Worm (Caenorhabditis elegans) whole organism, L1 larva: Measurements from ENCODE around the gene par-5.
"Not testable (repeated sequence)": the region's sequence is repeated elsewhere in the genome, so short reads cannot be mapped to it uniquely, and the experiment has no call there.

Source experiments
- C16A3.4 ChIP-seq: fragments of 150-350 bp; optimal IDR thresholded peaks from 2 replicates; lab custom pipeline; 2014; ENCODE audit warnings: missing biosample characterization, missing genetic modification characterization
- C34B4.2 ChIP-seq: sonication (generic microtip); optimal IDR thresholded peaks from 2 replicates; lab custom pipeline; 2017; ENCODE audit warnings: mild to moderate bottlenecking, missing genetic modification characterization, missing compliant biosample characterization
- F16B12.6 ChIP-seq: fragments of 150-350 bp; optimal IDR thresholded peaks from 2 replicates; lab custom pipeline; 2014; ENCODE audit warnings: missing biosample characterization, missing genetic modification characterization
- aha-1 ChIP-seq: fragments of 150-350 bp; optimal IDR thresholded peaks from 2 replicates; lab custom pipeline; 2014; ENCODE audit warnings: missing biosample characterization, missing genetic modification characterization
- aly-2 ChIP-seq: fragments of 150-350 bp; optimal IDR thresholded peaks from 2 replicates; lab custom pipeline; 2014; ENCODE audit warnings: missing biosample characterization, missing genetic modification characterization
- ama-1 ChIP-seq: fragments of 150-350 bp; optimal IDR thresholded peaks from 2 replicates; lab custom pipeline; 2014
- ceh-63 ChIP-seq: fragments of 200-800 bp; sonication (Bioruptor generic); optimal IDR thresholded peaks from 2 replicates; lab custom pipeline; 2018; ENCODE audit warnings: mild to moderate bottlenecking, missing genetic modification characterization, missing compliant biosample characterization
- ceh-8 ChIP-seq: fragments of 200-800 bp; sonication (Bioruptor generic); optimal IDR thresholded peaks from 2 replicates; lab custom pipeline; 2018; ENCODE audit warnings: mild to moderate bottlenecking, missing genetic modification characterization, moderate library complexity, missing compliant biosample characterization
- ceh-82 ChIP-seq, 3 experiments: fragments of 150-350 bp in 1 of 3; sonication (generic microtip) in 2 of 3; optimal IDR thresholded peaks; 2 replicates each; lab custom pipeline; 2014 to 2017; ENCODE audit warnings: missing biosample characterization in 3 of 3, missing genetic modification characterization in 3 of 3
- ceh-88 ChIP-seq: fragments of 200-800 bp; sonication (Bioruptor generic); IDR thresholded peaks from 2 replicates; pipeline ENCODE4 v1.3.6; 2022; ENCODE audit warnings: missing genetic modification characterization, missing compliant biosample characterization
- efl-1 ChIP-seq, 4 experiments: fragments of 150-350 bp; optimal IDR thresholded peaks in 3 of 4; peaks in 1 of 4; 1 replicate in 1 of 4; 2 replicates in 3 of 4; lab custom pipeline; 2014; ENCODE audit warnings: missing biosample characterization in 2 of 4, missing genetic modification characterization in 2 of 4, missing genetic modification reagents in 2 of 4
- egl-13 ChIP-seq: sonication (generic microtip); optimal IDR thresholded peaks from 2 replicates; lab custom pipeline; 2016; ENCODE audit warnings: missing genotype, missing genetic modification reagents, missing genetic modification characterization, missing compliant biosample characterization
- elt-3 ChIP-seq, 6 experiments: fragments of 150-350 bp in 1 of 6; sonication (generic microtip); optimal IDR thresholded peaks; 2 replicates each; lab custom pipeline; 2017 to 2018; ENCODE audit warnings: missing biosample characterization in 6 of 6, missing genetic modification characterization in 6 of 6, inconsistent platforms in 1 of 6
- ets-5 ChIP-seq: fragments of 200-800 bp; sonication (Bioruptor generic); IDR thresholded peaks from 2 replicates; pipeline ENCODE4 v1.3.6; 2022; ENCODE audit warnings: missing genetic modification characterization, missing compliant biosample characterization
- fkh-10 ChIP-seq: sonication (generic microtip); optimal IDR thresholded peaks from 2 replicates; lab custom pipeline; 2017; ENCODE audit warnings: missing biosample characterization, missing genetic modification reagents, missing genetic modification characterization
- fkh-8 ChIP-seq: sonication (generic microtip); optimal IDR thresholded peaks from 2 replicates; lab custom pipeline; 2016; ENCODE audit warnings: mild to moderate bottlenecking, missing genetic modification characterization, missing compliant biosample characterization
- grh-1 ChIP-seq: fragments of 200-800 bp; sonication (Bioruptor generic); IDR thresholded peaks from 2 replicates; pipeline ENCODE4 v1.3.6; 2022; ENCODE audit warnings: missing genetic modification reagents, missing genetic modification characterization, missing compliant biosample characterization
- isw-1 ChIP-seq: fragments of 200-800 bp; sonication (Bioruptor generic); IDR thresholded peaks from 2 replicates; pipeline ENCODE4 v1.3.6; 2022; ENCODE audit warnings: missing genetic modification characterization, missing compliant biosample characterization
- lin-13 ChIP-seq: fragments of 150-350 bp; optimal IDR thresholded peaks from 2 replicates; lab custom pipeline; 2014; ENCODE audit warnings: missing biosample characterization, missing genetic modification reagents, missing genetic modification characterization
- lin-14 ChIP-seq: fragments of 200-800 bp; sonication (Bioruptor generic); optimal IDR thresholded peaks from 2 replicates; lab custom pipeline; 2018; ENCODE audit warnings: mild to moderate bottlenecking, missing genetic modification characterization, moderate library complexity, missing compliant biosample characterization
- lin-15B ChIP-seq: fragments of 150-350 bp; sonication (generic microtip); optimal IDR thresholded peaks from 3 replicates; lab custom pipeline; 2014; ENCODE audit warnings: missing biosample characterization, missing genetic modification characterization
- lin-39 ChIP-seq: fragments of 150-350 bp; optimal IDR thresholded peaks from 2 replicates; lab custom pipeline; 2014; ENCODE audit warnings: missing biosample characterization, missing genetic modification reagents, missing genetic modification characterization
- lir-3 ChIP-seq: sonication (generic microtip); optimal IDR thresholded peaks from 2 replicates; lab custom pipeline; 2016; ENCODE audit warnings: mild to moderate bottlenecking, missing genetic modification characterization, moderate library complexity, missing compliant biosample characterization; ENCODE audit not compliant: poor library complexity
- mdl-1 ChIP-seq, 2 experiments: fragments of 150-350 bp; optimal IDR thresholded peaks; 2 replicates each; lab custom pipeline; 2014 to 2017; ENCODE audit warnings: missing biosample characterization in 2 of 2, missing genetic modification characterization in 2 of 2, inconsistent platforms in 1 of 2
- mef-2 ChIP-seq: fragments of 150-350 bp; optimal IDR thresholded peaks from 2 replicates; lab custom pipeline; 2014; ENCODE audit warnings: missing biosample characterization, missing genetic modification characterization
- mep-1 ChIP-seq: fragments of 150-350 bp; optimal IDR thresholded peaks from 2 replicates; lab custom pipeline; 2014; ENCODE audit warnings: missing biosample characterization, missing genetic modification characterization
- nhr-11 ChIP-seq: fragments of 150-350 bp; optimal IDR thresholded peaks from 2 replicates; lab custom pipeline; 2014; ENCODE audit warnings: missing biosample characterization, missing genetic modification characterization
- nhr-12 ChIP-seq: sonication (generic microtip); optimal IDR thresholded peaks from 2 replicates; lab custom pipeline; 2017; ENCODE audit warnings: missing biosample characterization, missing genetic modification characterization
- nhr-28 ChIP-seq: fragments of 150-350 bp; optimal IDR thresholded peaks from 2 replicates; lab custom pipeline; 2014; ENCODE audit warnings: missing biosample characterization, missing genetic modification characterization
- nhr-47 ChIP-seq: sonication (generic microtip); optimal IDR thresholded peaks from 2 replicates; lab custom pipeline; 2016; ENCODE audit warnings: mild to moderate bottlenecking, missing genetic modification characterization, moderate library complexity, missing compliant biosample characterization
- nhr-76 ChIP-seq: sonication (generic microtip); optimal IDR thresholded peaks from 2 replicates; lab custom pipeline; 2017; ENCODE audit warnings: missing biosample characterization, missing genetic modification characterization
- nhr-77 ChIP-seq: fragments of 150-350 bp; optimal IDR thresholded peaks from 2 replicates; lab custom pipeline; 2014; ENCODE audit warnings: missing biosample characterization, missing genetic modification characterization
- nhr-85 ChIP-seq: sonication (generic microtip); peaks from one replicate; lab custom pipeline; 2016; ENCODE audit warnings: missing genetic modification characterization, inconsistent platforms, missing compliant biosample characterization
- nhr-90 ChIP-seq: sonication (generic microtip); optimal IDR thresholded peaks from 2 replicates; lab custom pipeline; 2016; ENCODE audit warnings: mild to moderate bottlenecking, missing genetic modification characterization, missing compliant biosample characterization; ENCODE audit not compliant: poor library complexity
- pag-3 ChIP-seq: sonication (generic microtip); optimal IDR thresholded peaks from 2 replicates; lab custom pipeline; 2017; ENCODE audit warnings: missing genetic modification characterization, mild to moderate bottlenecking, missing compliant biosample characterization, antibody characterized with exemption, borderline replicate concordance; ENCODE audit not compliant: insufficient read depth
- pax-3 ChIP-seq: fragments of 200-800 bp; sonication (Bioruptor generic); optimal IDR thresholded peaks from 2 replicates; lab custom pipeline; 2018; ENCODE audit warnings: mild to moderate bottlenecking, missing genetic modification characterization, moderate library complexity, missing compliant biosample characterization
- skn-1 ChIP-seq: fragments of 150-350 bp; optimal IDR thresholded peaks from 2 replicates; lab custom pipeline; 2014; ENCODE audit warnings: missing biosample characterization, missing genetic modification characterization
- sptf-1 ChIP-seq: fragments of 150-350 bp; optimal IDR thresholded peaks from 2 replicates; lab custom pipeline; 2014; ENCODE audit warnings: missing biosample characterization, missing genetic modification characterization
- sup-37 ChIP-seq: fragments of 200-800 bp; sonication (Bioruptor generic); optimal IDR thresholded peaks from 2 replicates; lab custom pipeline; 2018; ENCODE audit warnings: mild to moderate bottlenecking, missing genetic modification characterization, missing compliant biosample characterization
- swsn-7 ChIP-seq: sonication (generic microtip); optimal IDR thresholded peaks from 2 replicates; lab custom pipeline; 2016; ENCODE audit warnings: missing genetic modification characterization, missing compliant biosample characterization
- tbx-2 ChIP-seq: sonication (generic microtip); optimal IDR thresholded peaks from 2 replicates; lab custom pipeline; 2016; ENCODE audit warnings: missing genetic modification characterization, missing compliant biosample characterization
- unc-30 ChIP-seq: sonication (generic microtip); optimal IDR thresholded peaks from 2 replicates; lab custom pipeline; 2017; ENCODE audit warnings: missing biosample characterization, missing genetic modification characterization
- unc-62 ChIP-seq: fragments of 150-350 bp; optimal IDR thresholded peaks from 2 replicates; lab custom pipeline; 2014; ENCODE audit warnings: missing biosample characterization, missing genetic modification reagents, missing genetic modification characterization
- unc-86 ChIP-seq: sonication (generic microtip); optimal IDR thresholded peaks from 2 replicates; lab custom pipeline; 2016; ENCODE audit warnings: missing genetic modification characterization, missing compliant biosample characterization
- xbp-1 ChIP-seq: sonication (generic microtip); optimal IDR thresholded peaks from 2 replicates; lab custom pipeline; 2016; ENCODE audit warnings: missing genetic modification characterization, missing compliant biosample characterization
- zag-1 ChIP-seq: fragments of 150-350 bp; optimal IDR thresholded peaks from 2 replicates; lab custom pipeline; 2014; ENCODE audit warnings: missing biosample characterization, missing genetic modification characterization
- zip-4 ChIP-seq: fragments of 200-800 bp; sonication (Bioruptor generic); optimal IDR thresholded peaks from 2 replicates; lab custom pipeline; 2018; ENCODE audit warnings: mild to moderate bottlenecking, missing genetic modification characterization, moderate library complexity, missing compliant biosample characterization
- ztf-11 ChIP-seq, 2 experiments: sonication (generic microtip); optimal IDR thresholded peaks; 2 replicates each; lab custom pipeline; 2016 to 2017; ENCODE audit warnings: missing genetic modification characterization in 2 of 2, missing biosample characterization in 1 of 2, missing compliant biosample characterization in 1 of 2

par-5 gene

ce11 chrIV:11833456-11833855, 11.7 kb upstream of the par-5 start, which contains the start of gene M117.4:
M117.4 (minus strand) TSS chrIV:11833556.
- TF ChIP-seq sup-37 (GFP tag; lab: Kevin White, UChicago), result no peak
- no peak for TF ChIP-seq ceh-8 (GFP tag; lab: Kevin White, UChicago)
- no peak for TF ChIP-seq nhr-77
- TF ChIP-seq skn-1, result no peak
- no peak for TF ChIP-seq mep-1 (tag; lab: Kevin White, UChicago)
- TF ChIP-seq isw-1 (GFP tag; lab: Robert Waterston, UW), result no peak
- TF ChIP-seq C34B4.2 (tag; lab: Kevin White, UChicago), result no peak
- no peak for TF ChIP-seq elt-3 (tag; optimal IDR thresholded peaks at IDR 0.05; lab: Kevin White, UChicago)
- TF ChIP-seq nhr-12 (tag; lab: Kevin White, UChicago), result no peak

DNA sequence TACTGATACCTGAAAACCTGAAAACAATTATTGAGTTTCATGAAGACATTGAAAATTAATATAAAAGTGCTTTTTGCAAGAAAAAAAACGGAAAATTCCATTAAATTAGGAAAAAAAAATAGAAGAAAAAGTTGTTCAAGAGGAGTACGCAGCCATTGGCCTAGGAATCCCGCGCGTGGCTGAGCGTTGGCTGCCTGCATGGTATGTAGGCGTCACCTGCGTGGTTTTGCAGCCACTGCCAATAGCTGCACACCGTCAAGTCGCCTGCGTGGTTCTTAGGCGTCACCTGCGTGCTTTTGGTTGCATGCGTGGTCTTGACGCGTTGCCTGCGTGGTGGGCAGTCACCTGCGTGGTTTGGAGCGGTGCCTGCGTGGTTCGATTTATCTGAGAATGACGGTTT, 6.3 kb upstream of the par-5 start, which contains the start of gene M117.6:
TSS of gene M117.6 (minus strand) at position 101 of the 400 bp plus-strand sequence.
- TF ChIP-seq C16A3.4; grh-1 (GFP tag; lab: Robert Waterston, UW); fkh-10 (GFP tag; lab: Kevin White, UChicago): not testable (repeated sequence)

DNA sequence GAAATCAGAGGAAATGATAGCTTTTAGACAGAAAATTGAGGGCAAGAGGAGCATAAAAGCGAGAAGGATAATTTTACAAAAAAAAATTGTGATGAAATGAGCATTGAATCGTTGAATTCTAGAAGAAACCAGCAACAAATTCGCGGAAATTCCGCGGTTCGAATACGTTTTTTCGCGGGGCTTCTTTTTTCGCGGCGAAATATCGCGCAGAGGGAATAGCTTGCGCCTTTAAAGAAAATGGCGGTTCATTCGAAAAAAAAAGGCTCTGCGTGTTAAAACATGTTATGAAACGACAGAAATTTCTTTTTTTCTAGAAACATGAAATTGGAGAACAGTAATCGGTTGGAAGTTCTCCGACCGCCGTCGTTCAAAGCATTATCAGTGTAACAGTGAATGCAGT, 730 bp upstream of the par-5 start:
- TF ChIP-seq efl-1 (optimal IDR thresholded peaks at IDR 0.05; lab: Kevin White, UChicago) (peak; percentile 79 to 89), efl-1 (GFP tag; optimal IDR thresholded peaks at IDR 0.05 in 1 of 2; lab: Kevin White, UChicago) (peak; percentile 90 to 98), ets-5 (no peak), mef-2 (tag; lab: Kevin White, UChicago) (no peak), mep-1 (tag; lab: Kevin White, UChicago) (peak; percentile 35), elt-3 (tag; optimal IDR thresholded peaks at IDR 0.05; lab: Kevin White, UChicago) (peak in 1 of 6 experiments; percentile 36), nhr-85 (tag; lab: Kevin White, UChicago) (peak; percentile 47), skn-1 (peak; percentile 51), lin-14 (GFP tag; lab: Kevin White, UChicago) (no peak), pag-3 (tag; lab: Kevin White, UChicago) (no peak), lin-15B (tag; lab: Kevin White, UChicago) (peak; percentile 41), zag-1 (tag; lab: Kevin White, UChicago) (no peak), nhr-11 (no peak), aly-2 (tag; lab: Kevin White, UChicago) (no peak), fkh-8 (tag; lab: Kevin White, UChicago) (peak; percentile 21), ceh-63 (GFP tag; lab: Kevin White, UChicago) (no peak), nhr-90 (no peak), nhr-76 (tag; lab: Kevin White, UChicago) (no peak), nhr-28 (tag; lab: Kevin White, UChicago) (no peak), unc-62 (GFP tag; lab: Kevin White, UChicago) (no peak), tbx-2 (no peak), ztf-11 (tag; optimal IDR thresholded peaks at IDR 0.05; lab: Kevin White, UChicago) (no peak), lin-39 (tag; lab: Kevin White, UChicago) (no peak), sptf-1 (tag; lab: Kevin White, UChicago) (no peak), ceh-88 (GFP tag; lab: Robert Waterston, UW) (peak; percentile 21; the same call in 1 of the 2 replicates), zip-4 (GFP tag; lab: Kevin White, UChicago) (no peak), unc-86 (peak; percentile 15), pax-3 (tag; lab: Kevin White, UChicago) (peak; percentile 38), ceh-82 (tag; optimal IDR thresholded peaks at IDR 0.05; lab: Kevin White, UChicago) (peak; percentile 10 to 85 (median 34)), egl-13 (tag; lab: Kevin White, UChicago) (no peak), nhr-12 (tag; lab: Kevin White, UChicago) (no peak), lin-13 (GFP tag; lab: Kevin White, UChicago) (peak; percentile 48), ama-1 (lab: Kevin White, UChicago) (no peak), nhr-77 (peak; percentile 1), F16B12.6 (peak; percentile 3), xbp-1 (peak; percentile 52), aha-1 (no peak), lir-3 (tag; lab: Kevin White, UChicago) (no peak), mdl-1 (tag; optimal IDR thresholded peaks at IDR 0.05; lab: Kevin White, UChicago) (peak in 1 of 2 experiments; percentile 29), unc-30 (tag; lab: Kevin White, UChicago) (no peak), nhr-47 (tag; lab: Kevin White, UChicago) (peak; percentile 44), swsn-7 (tag; lab: Kevin White, UChicago) (peak; percentile 55)
